Worm (Caenorhabditis elegans) whole organism, L3 larva: ENCODE results near the gene chs-2.

Experiments used
- R02D3.7 ChIP-seq: fragments of 150-350 bp; optimal IDR thresholded peaks from 2 replicates; lab custom pipeline; 2014; ENCODE audit warnings: missing biosample characterization, missing genetic modification characterization
- ZK546.5 ChIP-seq: sonication (generic microtip); optimal IDR thresholded peaks from 2 replicates; lab custom pipeline; 2017; ENCODE audit warnings: missing biosample characterization, missing genetic modification characterization
- aly-2 ChIP-seq: fragments of 150-350 bp; optimal IDR thresholded peaks from 2 replicates; lab custom pipeline; 2014; ENCODE audit warnings: missing biosample characterization, missing genetic modification characterization
- ama-1 ChIP-seq: fragments of 150-350 bp; optimal IDR thresholded peaks from 2 replicates; lab custom pipeline; 2018
- ceh-16 ChIP-seq: sonication (generic microtip); optimal IDR thresholded peaks from 2 replicates; lab custom pipeline; 2017; ENCODE audit warnings: missing biosample characterization, missing genetic modification characterization
- ceh-28 ChIP-seq: fragments of 150-350 bp; optimal IDR thresholded peaks from 2 replicates; lab custom pipeline; 2014; ENCODE audit warnings: missing biosample characterization, missing genetic modification reagents, missing genetic modification characterization
- ceh-82 ChIP-seq: fragments of 150-350 bp; optimal IDR thresholded peaks from 2 replicates; lab custom pipeline; 2014; ENCODE audit warnings: missing biosample characterization, missing genetic modification characterization
- ceh-9 ChIP-seq: sonication (generic microtip); optimal IDR thresholded peaks from 2 replicates; lab custom pipeline; 2018; ENCODE audit warnings: missing biosample characterization, missing genetic modification characterization
- egl-27 ChIP-seq: sonication (generic microtip); optimal IDR thresholded peaks from 4 replicates; lab custom pipeline; 2017; ENCODE audit warnings: missing biosample characterization, missing genetic modification reagents, missing genetic modification characterization
- egl-5 ChIP-seq: fragments of 150-350 bp; optimal IDR thresholded peaks from 2 replicates; lab custom pipeline; 2017; ENCODE audit warnings: missing biosample characterization, missing genetic modification reagents, missing genetic modification characterization, inconsistent platforms
- elt-1 ChIP-seq: fragments of 150-350 bp; optimal IDR thresholded peaks from 2 replicates; lab custom pipeline; 2014; ENCODE audit warnings: missing biosample characterization, missing genetic modification characterization
- eor-1 ChIP-seq, 2 experiments: fragments of 150-350 bp; optimal IDR thresholded peaks; 2 replicates each; lab custom pipeline; 2014 to 2018; ENCODE audit warnings: missing biosample characterization in 2 of 2, missing genetic modification characterization in 2 of 2
- fkh-10 ChIP-seq: sonication (generic microtip); optimal IDR thresholded peaks from 2 replicates; lab custom pipeline; 2017; ENCODE audit warnings: missing biosample characterization, missing genetic modification reagents, missing genetic modification characterization
- fkh-2 ChIP-seq: fragments of 150-350 bp; optimal IDR thresholded peaks from 2 replicates; lab custom pipeline; 2014; ENCODE audit warnings: missing biosample characterization, missing genetic modification reagents, missing genetic modification characterization
- fos-1 ChIP-seq: fragments of 150-350 bp; optimal IDR thresholded peaks from 2 replicates; lab custom pipeline; 2014; ENCODE audit warnings: missing biosample characterization, missing genetic modification characterization
- hmg-11 ChIP-seq: sonication (generic microtip); optimal IDR thresholded peaks from 2 replicates; lab custom pipeline; 2016; ENCODE audit warnings: missing genetic modification characterization, missing compliant biosample characterization
- jun-1 ChIP-seq: fragments of 150-350 bp; optimal IDR thresholded peaks from 2 replicates; lab custom pipeline; 2014; ENCODE audit warnings: missing biosample characterization, missing genetic modification reagents, missing genetic modification characterization
- lin-15B ChIP-seq: fragments of 150-350 bp; optimal IDR thresholded peaks from 2 replicates; lab custom pipeline; 2014; ENCODE audit warnings: missing biosample characterization, missing genetic modification characterization
- lin-39 ChIP-seq: fragments of 150-350 bp; optimal IDR thresholded peaks from 2 replicates; lab custom pipeline; 2018; ENCODE audit warnings: missing biosample characterization, missing genetic modification reagents, missing genetic modification characterization
- lsy-12 ChIP-seq: sonication (generic microtip); optimal IDR thresholded peaks from 2 replicates; lab custom pipeline; 2016; ENCODE audit warnings: mild to moderate bottlenecking, missing genetic modification characterization, missing compliant biosample characterization
- mdl-1 ChIP-seq: fragments of 150-350 bp; optimal IDR thresholded peaks from 2 replicates; lab custom pipeline; 2014; ENCODE audit warnings: missing biosample characterization, missing genetic modification characterization
- mml-1 ChIP-seq: fragments of 150-350 bp; sonication (generic microtip); optimal IDR thresholded peaks from 3 replicates; lab custom pipeline; 2014; ENCODE audit warnings: missing biosample characterization, missing genetic modification characterization
- nfya-1 ChIP-seq: sonication (generic microtip); optimal IDR thresholded peaks from 2 replicates; lab custom pipeline; 2017; ENCODE audit warnings: missing genetic modification characterization, mild to moderate bottlenecking, missing compliant biosample characterization, antibody characterized with exemption, moderate library complexity; ENCODE audit not compliant: insufficient read depth
- nhr-11 ChIP-seq: fragments of 150-350 bp; optimal IDR thresholded peaks from 2 replicates; lab custom pipeline; 2014; ENCODE audit warnings: missing biosample characterization, missing genetic modification characterization
- nhr-237 ChIP-seq: fragments of 150-350 bp; optimal IDR thresholded peaks from 2 replicates; lab custom pipeline; 2014; ENCODE audit warnings: missing biosample characterization, missing genetic modification characterization
- nhr-25 ChIP-seq: sonication (generic microtip); optimal IDR thresholded peaks from 2 replicates; lab custom pipeline; 2017; ENCODE audit warnings: missing biosample characterization, missing genetic modification characterization
- nhr-28 ChIP-seq: fragments of 150-350 bp; optimal IDR thresholded peaks from 2 replicates; lab custom pipeline; 2014; ENCODE audit warnings: missing biosample characterization, missing genetic modification characterization
- nhr-43 ChIP-seq: sonication (generic microtip); optimal IDR thresholded peaks from 2 replicates; lab custom pipeline; 2016; ENCODE audit warnings: mild to moderate bottlenecking, missing genetic modification characterization, missing compliant biosample characterization; ENCODE audit not compliant: poor library complexity, severe bottlenecking
- nhr-67 ChIP-seq: fragments of 150-350 bp; optimal IDR thresholded peaks from 2 replicates; lab custom pipeline; 2014; ENCODE audit warnings: missing biosample characterization, missing genetic modification characterization
- nhr-76 ChIP-seq: fragments of 150-350 bp; sonication (generic microtip); optimal IDR thresholded peaks from 5 replicates; lab custom pipeline; 2014; ENCODE audit warnings: missing biosample characterization, missing genetic modification characterization
- nhr-77 ChIP-seq: fragments of 150-350 bp; optimal IDR thresholded peaks from 2 replicates; lab custom pipeline; 2014; ENCODE audit warnings: missing biosample characterization, missing genetic modification characterization
- pha-4 ChIP-seq: fragments of 150-350 bp; optimal IDR thresholded peaks from 2 replicates; lab custom pipeline; 2014; ENCODE audit warnings: missing biosample characterization, missing genetic modification reagents, missing genetic modification characterization
- pqm-1 ChIP-seq: fragments of 150-350 bp; optimal IDR thresholded peaks from 2 replicates; lab custom pipeline; 2017; ENCODE audit warnings: missing biosample characterization, missing genetic modification characterization, inconsistent platforms
- sea-2 ChIP-seq: fragments of 150-350 bp; sonication (generic microtip); optimal IDR thresholded peaks from 4 replicates; lab custom pipeline; 2014; ENCODE audit warnings: missing biosample characterization, missing genetic modification reagents, missing genetic modification characterization
- skn-1 ChIP-seq: fragments of 150-350 bp; optimal IDR thresholded peaks from 2 replicates; lab custom pipeline; 2014; ENCODE audit warnings: missing biosample characterization, missing genetic modification characterization
- snpc-4 ChIP-seq: fragments of 150-350 bp; optimal IDR thresholded peaks from 2 replicates; lab custom pipeline; 2014; ENCODE audit warnings: missing biosample characterization, missing genetic modification characterization
- tbx-2 ChIP-seq: sonication (generic microtip); optimal IDR thresholded peaks from 2 replicates; lab custom pipeline; 2016; ENCODE audit warnings: mild to moderate bottlenecking, missing genetic modification characterization, missing compliant biosample characterization
- unc-62 ChIP-seq: fragments of 150-350 bp; sonication (generic microtip); optimal IDR thresholded peaks from 4 replicates; lab custom pipeline; 2014; ENCODE audit warnings: missing biosample characterization, missing genetic modification reagents, missing genetic modification characterization
- ztf-11 ChIP-seq: fragments of 150-350 bp; optimal IDR thresholded peaks from 2 replicates; lab custom pipeline; 2014; ENCODE audit warnings: missing biosample characterization, missing genetic modification characterization
- ztf-4 ChIP-seq: fragments of 150-350 bp; optimal IDR thresholded peaks from 2 replicates; lab custom pipeline; 2014; ENCODE audit warnings: missing biosample characterization, missing genetic modification characterization

The chs-2 gene

ce11 chrII:186504-186903, 10.3 kb upstream of the chs-2 start, which contains the start of gene T01D1.8:
Gene T01D1.8 (plus strand): TSS chrII:186739.
- no peak for TF ChIP-seq jun-1 (tag; lab: Kevin White, UChicago)
- TF ChIP-seq fkh-2 (tag; lab: Kevin White, UChicago): no peak

DNA sequence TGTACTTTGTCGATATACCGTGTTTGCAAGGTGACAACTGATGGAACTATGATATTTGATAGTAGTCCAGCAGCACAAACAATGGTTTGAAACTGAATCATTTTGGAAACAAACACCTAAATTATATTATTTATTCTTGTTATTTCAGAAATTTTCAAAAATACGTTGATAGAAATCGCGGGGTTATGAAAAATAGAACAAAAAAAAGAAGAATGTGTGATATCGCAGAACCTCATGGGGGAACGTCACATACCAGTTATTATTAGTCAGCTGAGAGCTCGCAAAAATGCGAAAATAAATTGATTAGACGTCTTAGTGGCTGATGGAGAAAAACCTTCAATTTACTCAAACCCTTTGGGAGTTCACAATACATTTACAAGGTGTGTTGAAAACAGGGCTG, 7.8 kb upstream of the chs-2 start, which contains the start of gene T01D1.5:
Gene T01D1.5 (minus strand): TSS at position 101 of the 400 bp plus-strand sequence.
- no peak for TF ChIP-seq nhr-67 (tag; lab: Kevin White, UChicago)
- TF ChIP-seq nhr-11 (tag; lab: Kevin White, UChicago): no peak
- TF ChIP-seq fkh-10 (GFP tag; lab: Kevin White, UChicago): no peak

DNA sequence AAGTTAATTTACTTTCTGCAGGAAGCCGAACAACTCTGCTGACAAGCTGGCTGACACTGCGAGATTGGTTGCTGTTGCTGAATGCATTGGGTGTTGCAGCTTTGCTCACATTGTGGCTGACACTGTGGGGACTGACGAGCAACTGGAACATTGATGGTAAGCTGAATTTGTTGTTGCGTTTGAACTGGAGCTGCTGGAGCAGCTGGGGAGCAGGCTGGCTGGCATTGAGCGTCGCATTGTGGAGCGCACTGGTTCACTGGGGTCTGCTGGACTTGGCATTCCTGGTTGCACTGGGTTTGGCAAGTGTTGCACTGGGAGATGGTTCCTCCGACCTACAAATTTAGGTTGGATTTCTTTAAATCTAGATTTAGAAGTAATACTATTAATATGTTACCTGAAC, 4.2 kb upstream of the chs-2 start:
- no peak for TF ChIP-seq ama-1 (lab: Kevin White, UChicago)
- no peak for TF ChIP-seq nhr-25 (tag; lab: Kevin White, UChicago)
- TF ChIP-seq lin-39: no peak
- TF ChIP-seq egl-5 (tag; lab: Kevin White, UChicago): no peak
- TF ChIP-seq ztf-4 (tag; lab: Kevin White, UChicago): no peak
- no peak for TF ChIP-seq nhr-11 (tag; lab: Kevin White, UChicago)
- no peak for TF ChIP-seq jun-1 (tag; lab: Kevin White, UChicago)
- TF ChIP-seq fos-1 (tag; lab: Kevin White, UChicago): no peak
- no peak for TF ChIP-seq nhr-43 (tag; lab: Kevin White, UChicago)

ce11 chrII:194458-194857, 2.3 kb upstream of the chs-2 start, which contains the start of gene abu-11:
Gene abu-11 (minus strand): TSS chrII:194558.
- no peak for TF ChIP-seq ceh-16 (tag; lab: Kevin White, UChicago)
- no peak for TF ChIP-seq unc-62 (GFP tag; lab: Kevin White, UChicago)
- no peak for TF ChIP-seq ztf-11 (tag; lab: Kevin White, UChicago)
- TF ChIP-seq eor-1 (tag; optimal IDR thresholded peaks at IDR 0.05; lab: Kevin White, UChicago): no peak
- TF ChIP-seq jun-1 (tag; lab: Kevin White, UChicago): no peak
- TF ChIP-seq lsy-12: no peak
- TF ChIP-seq nhr-28 (tag; lab: Kevin White, UChicago): no peak
- no peak for TF ChIP-seq fkh-2 (tag; lab: Kevin White, UChicago)
- TF ChIP-seq nhr-25 (tag; lab: Kevin White, UChicago): no peak
- TF ChIP-seq mml-1: no peak
- no peak for TF ChIP-seq hmg-11 (tag; lab: Kevin White, UChicago)
- TF ChIP-seq ZK546.5 (tag; lab: Kevin White, UChicago): no peak
- TF ChIP-seq egl-27 (tag; lab: Kevin White, UChicago): no peak
- TF ChIP-seq egl-5 (tag; lab: Kevin White, UChicago): no peak
- no peak for TF ChIP-seq nhr-76
- no peak for TF ChIP-seq elt-1 (tag; lab: Kevin White, UChicago)
- TF ChIP-seq skn-1 (tag; lab: Kevin White, UChicago): no peak
- no peak for TF ChIP-seq lin-15B (tag; lab: Kevin White, UChicago)

DNA sequence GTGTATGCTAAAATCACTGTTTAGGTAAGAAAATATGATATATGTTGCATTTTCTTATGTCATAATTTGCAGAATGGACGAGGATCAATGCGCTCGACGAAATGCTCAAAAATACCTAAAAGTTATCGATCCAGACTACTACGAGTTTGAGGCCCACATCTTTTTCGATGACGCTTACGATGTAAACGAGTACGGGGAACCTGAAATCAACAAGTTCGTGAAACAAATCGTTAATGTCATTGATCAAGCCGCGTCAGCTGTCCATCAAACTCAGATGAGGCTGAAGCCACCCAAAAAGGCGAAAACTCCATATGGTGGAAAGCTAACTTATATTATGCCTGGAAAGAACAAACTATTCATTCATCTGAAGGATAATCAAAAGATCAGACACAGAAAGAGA, 11.3 kb downstream of the chs-2 start:
- TF ChIP-seq nhr-43 (tag; lab: Kevin White, UChicago): no peak
- TF ChIP-seq skn-1 (tag; lab: Kevin White, UChicago): no peak
- no peak for TF ChIP-seq ceh-9
- TF ChIP-seq ama-1 (lab: Kevin White, UChicago): no peak
- no peak for TF ChIP-seq nhr-11 (tag; lab: Kevin White, UChicago)
- TF ChIP-seq jun-1 (tag; lab: Kevin White, UChicago): no peak
- TF ChIP-seq sea-2 (GFP tag; lab: Kevin White, UChicago): no peak
- no peak for TF ChIP-seq ceh-16 (tag; lab: Kevin White, UChicago)
- TF ChIP-seq mdl-1 (tag; lab: Kevin White, UChicago): no peak

ce11 chrII:216598-216997, 19.8 kb downstream of the chs-2 start, which contains the start of gene F48A11.4:
Gene F48A11.4 (minus strand): TSS chrII:216621.
- TF ChIP-seq mml-1: no peak
- TF ChIP-seq ceh-9: no peak
- no peak for TF ChIP-seq unc-62 (GFP tag; lab: Kevin White, UChicago)
- TF ChIP-seq pha-4: peak; percentile 98
- TF ChIP-seq egl-27 (tag; lab: Kevin White, UChicago): peak; percentile 53
- TF ChIP-seq ZK546.5 (tag; lab: Kevin White, UChicago): peak; percentile 21
- peak; percentile 92 for TF ChIP-seq lsy-12
- peak; percentile 87 for TF ChIP-seq ceh-82 (tag; lab: Kevin White, UChicago)
- TF ChIP-seq tbx-2: peak; percentile 89
- TF ChIP-seq lin-39: peak; percentile 86
- TF ChIP-seq ceh-28 (tag; lab: Kevin White, UChicago): peak; percentile 80
- peak; percentile 94 for TF ChIP-seq nfya-1 (tag; lab: Kevin White, UChicago)
- peak; percentile 92 for TF ChIP-seq skn-1 (tag; lab: Kevin White, UChicago)
- TF ChIP-seq nhr-11 (tag; lab: Kevin White, UChicago): peak; percentile 23
- peak; percentile 60 for TF ChIP-seq pqm-1
- TF ChIP-seq nhr-237 (tag; lab: Kevin White, UChicago): no peak
- peak; percentile 63 for TF ChIP-seq ztf-4 (tag; lab: Kevin White, UChicago)
- TF ChIP-seq snpc-4 (tag; lab: Kevin White, UChicago): peak; percentile 74
- no peak for TF ChIP-seq aly-2 (tag; lab: Kevin White, UChicago)
- TF ChIP-seq jun-1 (tag; lab: Kevin White, UChicago): peak; percentile 89
- TF ChIP-seq nhr-77 (tag; lab: Kevin White, UChicago): peak; percentile 52
- peak; percentile 78 for TF ChIP-seq R02D3.7
- peak; percentile 93 for TF ChIP-seq ama-1 (lab: Kevin White, UChicago)
- TF ChIP-seq nhr-28 (tag; lab: Kevin White, UChicago): no peak
- TF ChIP-seq hmg-11 (tag; lab: Kevin White, UChicago): peak; percentile 81
